Fruit fly (Drosophila melanogaster) Kc167 (cell line): ENCODE data around the gene Faa.

Experiments used
- Myc ChIP-seq: fragments of >200 bp; optimal IDR thresholded peaks from 2 replicates; lab custom pipeline; 2017; ENCODE audit warnings: missing external identifiers
- Sin3A ChIP-seq: fragments of >200 bp; optimal IDR thresholded peaks from 2 replicates; lab custom pipeline; 2018; ENCODE audit warnings: missing external identifiers
- h ChIP-seq: fragments of >200 bp; optimal IDR thresholded peaks from 3 replicates; lab custom pipeline; 2018; ENCODE audit warnings: missing external identifiers
- insv ChIP-seq: fragments of >200 bp; optimal IDR thresholded peaks from 3 replicates; lab custom pipeline; 2018; ENCODE audit warnings: missing external identifiers
- psq ChIP-seq: fragments of >200 bp; optimal IDR thresholded peaks from 2 replicates; lab custom pipeline; 2017; ENCODE audit warnings: missing external identifiers
- ttk ChIP-seq: sonication (Bioruptor generic); optimal IDR thresholded peaks from 2 replicates; lab custom pipeline; 2017; ENCODE audit warnings: missing external identifiers

dm6 chr3L:4028305-4028704 lies 45.4 kb downstream of the Faa start, which contains the start of the genes Gr64b and Gr64c:
- TF ChIP-seq insv (lab: Kevin White, UChicago) (no peak), ttk (lab: Kevin White, UChicago) (no peak), h (lab: Kevin White, UChicago) (no peak), Sin3A (lab: Kevin White, UChicago) (no peak), Myc (lab: Kevin White, UChicago) (no peak), psq (lab: Kevin White, UChicago) (no peak)
